Fruit fly (Drosophila melanogaster) whole organism, embryonic: ENCODE data around the gene Vps52.

Experiments
- Ada2b ChIP-seq: fragments of 200-800 bp; sonication (Bioruptor generic); IDR thresholded peaks from 2 replicates; pipeline ENCODE4 v1.3.6; 2022; ENCODE audit warnings: missing biosample characterization, missing genetic modification characterization
- B-H2 ChIP-seq: fragments of 200-800 bp; sonication (Bioruptor generic); optimal IDR thresholded peaks from 2 replicates; lab custom pipeline; 2018; ENCODE audit warnings: missing biosample characterization, mild to moderate bottlenecking, missing genetic modification characterization
- CG10147 ChIP-seq: fragments of 200-800 bp; sonication (Bioruptor generic); optimal IDR thresholded peaks from 2 replicates; lab custom pipeline; 2019; ENCODE audit warnings: missing biosample characterization, mild to moderate bottlenecking, missing genetic modification characterization, moderate library complexity
- CG31388 ChIP-seq: fragments of 200-800 bp; sonication (Bioruptor generic); optimal IDR thresholded peaks from 2 replicates; lab custom pipeline; 2016; ENCODE audit warnings: missing biosample characterization, missing genetic modification characterization
- CG3163 ChIP-seq: fragments of 200-800 bp; sonication (Bioruptor generic); optimal IDR thresholded peaks from 3 replicates; lab custom pipeline; 2016; ENCODE audit warnings: missing biosample characterization, missing genetic modification characterization
- CG34422 ChIP-seq: fragments of 200-800 bp; sonication (Bioruptor generic); IDR thresholded peaks from 3 replicates; pipeline ENCODE4 v1.3.6; 2022; ENCODE audit warnings: missing biosample characterization, missing genetic modification characterization
- CG6765 ChIP-seq: fragments of 200-800 bp; sonication (Bioruptor generic); optimal IDR thresholded peaks from 3 replicates; lab custom pipeline; 2017; ENCODE audit warnings: missing biosample characterization, mild to moderate bottlenecking, missing genetic modification characterization
- D ChIP-seq, 2 experiments: fragments of 200-800 bp in 1 of 2; fragments of >200 bp in 1 of 2; sonication (Bioruptor generic) in 1 of 2; optimal IDR thresholded peaks; 2 replicates in 1 of 2; 3 replicates in 1 of 2; lab custom pipeline; 2017; ENCODE audit warnings: mild to moderate bottlenecking in 1 of 2, missing biosample characterization in 1 of 2, missing genetic modification characterization in 1 of 2, missing genetic modification reagents in 1 of 2
- Hr3 ChIP-seq: fragments of 200-800 bp; sonication (Bioruptor generic); optimal IDR thresholded peaks from 3 replicates; lab custom pipeline; 2016; ENCODE audit warnings: missing biosample characterization, missing genetic modification characterization
- al ChIP-seq: fragments of 200-800 bp; sonication (Bioruptor generic); IDR thresholded peaks from 2 replicates; pipeline ENCODE4 v1.3.6; 2022; ENCODE audit warnings: missing biosample characterization, missing genetic modification characterization
- cad ChIP-seq: fragments of >200 bp; optimal IDR thresholded peaks from 2 replicates; lab custom pipeline; 2017; ENCODE audit warnings: missing biosample characterization, missing genetic modification characterization
- gsb-n ChIP-seq: fragments of 200-800 bp; sonication (Bioruptor generic); optimal IDR thresholded peaks from 3 replicates; lab custom pipeline; 2018; ENCODE audit warnings: missing biosample characterization, mild to moderate bottlenecking, missing genetic modification characterization
- so ChIP-seq: fragments of 200-800 bp; sonication (Bioruptor generic); IDR thresholded peaks from 3 replicates; pipeline ENCODE4 v1.3.6; 2022; ENCODE audit warnings: missing biosample characterization, missing genetic modification characterization

Vps52 gene

DNA sequence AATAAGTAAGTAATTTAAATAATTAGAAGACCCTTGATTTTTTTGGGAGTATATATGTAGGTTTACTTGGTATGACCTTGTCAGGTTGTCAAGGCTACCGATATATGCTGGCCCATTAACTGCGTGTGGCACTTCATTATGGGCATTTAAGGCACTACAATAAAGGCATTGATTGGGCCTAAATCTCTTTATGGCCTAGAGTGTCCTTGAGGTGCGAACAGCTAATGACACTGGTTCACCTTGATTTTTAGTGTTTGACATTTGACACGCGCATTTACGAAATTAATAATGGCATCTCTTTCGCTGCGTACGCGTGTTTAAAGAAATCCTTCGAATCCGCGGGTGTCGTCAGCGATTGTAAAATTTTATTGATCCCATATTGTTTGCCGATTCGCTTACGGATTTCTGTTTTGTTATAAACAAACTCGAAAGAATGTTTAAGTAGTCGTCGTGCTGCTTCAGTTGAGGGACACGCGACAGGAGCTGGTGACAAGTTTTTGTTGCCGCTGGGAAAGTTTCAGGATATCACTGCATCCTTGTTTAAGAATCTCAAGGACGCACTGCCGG is 49.7 kb downstream of the Vps52 start (continued):
- TF ChIP-seq D (optimal IDR thresholded peaks at IDR 0.05; lab: Kevin White, UChicago) (peak; percentile 91), D (GFP tag; optimal IDR thresholded peaks at IDR 0.05; lab: Kevin White, UChicago) (no peak), so (GFP tag; lab: Robert Waterston, UW) (no peak), Hr3 (GFP tag; lab: Kevin White, UChicago) (no peak), CG31388 (GFP tag; lab: Kevin White, UChicago) (no peak), CG34422 (GFP tag; lab: Robert Waterston, UW) (no peak), Ada2b (GFP tag; lab: Robert Waterston, UW) (no peak), gsb-n (no peak), al (GFP tag; lab: Robert Waterston, UW) (no peak), CG10147 (no peak), CG3163 (GFP tag; lab: Kevin White, UChicago) (no peak), cad (GFP tag; lab: Kevin White, UChicago) (peak; percentile 98), CG6765 (GFP tag; lab: Kevin White, UChicago) (no peak), B-H2 (no peak)
